ENCODE assay signal across 4 fruit fly cellular contexts in genomic region chr3R:25882606-25883266, dm6.
A peak's percentile ranks its signal among the peaks of the same experiment; 100 is the strongest.
TF ChIP-seq lines count a peak whose summit lies in the region.

No protein-coding gene starts in this region.

- no peak for TF ChIP-seq CTCF in whole organism, embryonic (GFP tag; optimal IDR thresholded peaks at IDR 0.05; lab: Kevin White, UChicago)

TF ChIP-seq in whole organism, adult, 20 proteins besides CTCF, POLR2A, EP300 and RAD21:
- TF ChIP-seq ovo (GFP tag; optimal IDR thresholded peaks at IDR 0.05; lab: Kevin White, UChicago): no peak
- TF ChIP-seq cic (GFP tag; optimal IDR thresholded peaks at IDR 0.05; lab: Kevin White, UChicago): no peak
- TF ChIP-seq pad (GFP tag; optimal IDR thresholded peaks at IDR 0.05; lab: Kevin White, UChicago): peak; percentile 60
- peak; percentile 38 for TF ChIP-seq kay (GFP tag; lab: Kevin White, UChicago; ENCODE audit: borderline replicate concordance)

TF ChIP-seq in whole organism, embryonic, 481 proteins besides CTCF, POLR2A, EP300 and RAD21:
- TF ChIP-seq CG17328 (GFP tag; IDR thresholded peaks at IDR 0.05; lab: Robert Waterston, UW) (peak; percentile 14; the same call in 1 of the 2 replicates), cg (GFP tag; optimal IDR thresholded peaks at IDR 0.05; lab: Kevin White, UChicago) (peak; percentile 7), CG2678 (tag; optimal IDR thresholded peaks at IDR 0.05; lab: Kevin White, UChicago) (peak; percentile 1), gfzf (GFP tag; optimal IDR thresholded peaks at IDR 0.05; lab: Kevin White, UChicago) (no peak), MBD-R2 (GFP tag; IDR thresholded peaks at IDR 0.05; lab: Robert Waterston, UW) (no peak), Med (GFP tag; lab: Kevin White, UChicago) (peak; percentile 57), CG33557 (GFP tag; optimal IDR thresholded peaks at IDR 0.05; lab: Kevin White, UChicago) (no peak), row (GFP tag; IDR thresholded peaks at IDR 0.05; lab: Robert Waterston, UW) (0 out of 3 replicates have a peak, but pooled peaks have one; percentile 11), crol (GFP tag; IDR thresholded peaks at IDR 0.05; lab: Robert Waterston, UW) (0 out of 2 replicates have a peak, but pooled peaks have one; percentile 16), zfh1 (GFP tag; IDR thresholded peaks at IDR 0.05; lab: Robert Waterston, UW) (no peak), hbn (GFP tag; IDR thresholded peaks at IDR 0.05; lab: Robert Waterston, UW; ENCODE audit: partially characterized antibody) (no peak), CG2116 (GFP tag; optimal IDR thresholded peaks at IDR 0.05; lab: Kevin White, UChicago) (no peak), CG2199 (GFP tag; IDR thresholded peaks at IDR 0.05; lab: Robert Waterston, UW) (peak; percentile 20; the same call in 1 of the 3 replicates), sens (GFP tag; lab: Kevin White, UChicago) (peak; percentile 55), Adf1 (GFP tag; IDR thresholded peaks at IDR 0.05; lab: Robert Waterston, UW) (no peak), Vsx1 (GFP tag; optimal IDR thresholded peaks at IDR 0.05; lab: Kevin White, UChicago) (peak; percentile 27), Neu2 (GFP tag; optimal IDR thresholded peaks at IDR 0.05; lab: Kevin White, UChicago; ENCODE audit: borderline replicate concordance) (no peak), gsb-n (tag; optimal IDR thresholded peaks at IDR 0.05; lab: Kevin White, UChicago) (peak; percentile 2), fd96Cb (tag; optimal IDR thresholded peaks at IDR 0.05; lab: Kevin White, UChicago) (no peak), Rx (GFP tag; IDR thresholded peaks at IDR 0.05; lab: Robert Waterston, UW) (no peak), lmd (GFP tag; IDR thresholded peaks at IDR 0.05; lab: Robert Waterston, UW) (no peak), CG4360 (GFP tag; IDR thresholded peaks at IDR 0.05; lab: Robert Waterston, UW) (0 out of 2 replicates have a peak, but pooled peaks have one; percentile 8), Blimp-1 (GFP tag; optimal IDR thresholded peaks at IDR 0.05; lab: Kevin White, UChicago) (peak; percentile 70), vvl (GFP tag; IDR thresholded peaks at IDR 0.05; lab: Robert Waterston, UW) (no peak)

TF ChIP-seq in whole organism, prepupa, 60 proteins besides CTCF, POLR2A, EP300 and RAD21:
- TF ChIP-seq fd85E (GFP tag; optimal IDR thresholded peaks at IDR 0.05; lab: Kevin White, UChicago): no peak
- TF ChIP-seq CG3032 (tag; optimal IDR thresholded peaks at IDR 0.05; lab: Kevin White, UChicago): no peak
- TF ChIP-seq salr (GFP tag; optimal IDR thresholded peaks at IDR 0.05; lab: Kevin White, UChicago): peak in 1 of 2 experiments; percentile 3
- peak; percentile 8 for TF ChIP-seq achi (GFP tag; optimal IDR thresholded peaks at IDR 0.05; lab: Kevin White, UChicago)
- TF ChIP-seq CG4318 (GFP tag; optimal IDR thresholded peaks at IDR 0.05; lab: Kevin White, UChicago): peak; percentile 39
- peak; percentile 70 for TF ChIP-seq CG32006 (GFP tag; optimal IDR thresholded peaks at IDR 0.05; lab: Kevin White, UChicago)
- TF ChIP-seq CG8319 (GFP tag; optimal IDR thresholded peaks at IDR 0.05; lab: Kevin White, UChicago): no peak
- peak; percentile 58 for TF ChIP-seq Eip78C (GFP tag; lab: Kevin White, UChicago)
- TF ChIP-seq Smox (GFP tag; optimal IDR thresholded peaks at IDR 0.05; lab: Kevin White, UChicago): no peak
- TF ChIP-seq Hr4 (GFP tag; optimal IDR thresholded peaks at IDR 0.05; lab: Kevin White, UChicago): peak; percentile 47
- TF ChIP-seq CG6276 (GFP tag; optimal IDR thresholded peaks at IDR 0.05; lab: Kevin White, UChicago): peak; percentile 50
- peak; percentile 45; the same call in 2 of the 3 replicates for TF ChIP-seq CG8119 (GFP tag; IDR thresholded peaks at IDR 0.05; lab: Robert Waterston, UW)

TF ChIP-seq in whole organism, pupa, 21 proteins besides CTCF, POLR2A, EP300 and RAD21:
- no peak for TF ChIP-seq CG4496 (GFP tag; IDR thresholded peaks at IDR 0.05; lab: Robert Waterston, UW)
- peak; percentile 42 for TF ChIP-seq CG14655 (GFP tag; optimal IDR thresholded peaks at IDR 0.05; lab: Kevin White, UChicago)
- TF ChIP-seq CG8301 (tag; optimal IDR thresholded peaks at IDR 0.05; lab: Kevin White, UChicago): peak; percentile 22
- TF ChIP-seq CG12605 (GFP tag; IDR thresholded peaks at IDR 0.05; lab: Robert Waterston, UW): no peak
- no peak for TF ChIP-seq CG17806 (tag; optimal IDR thresholded peaks at IDR 0.05; lab: Kevin White, UChicago)
- no peak for TF ChIP-seq fd96Ca (GFP tag; IDR thresholded peaks at IDR 0.05; lab: Robert Waterston, UW)
TF ChIP-seq in whole organism, pupa: peak in this region for 2.
